Worm (Caenorhabditis elegans): ENCODE data around the gene flp-16.
A peak's percentile ranks its signal among the peaks of the same experiment; 100 is the strongest.

Gene flp-16

DNA sequence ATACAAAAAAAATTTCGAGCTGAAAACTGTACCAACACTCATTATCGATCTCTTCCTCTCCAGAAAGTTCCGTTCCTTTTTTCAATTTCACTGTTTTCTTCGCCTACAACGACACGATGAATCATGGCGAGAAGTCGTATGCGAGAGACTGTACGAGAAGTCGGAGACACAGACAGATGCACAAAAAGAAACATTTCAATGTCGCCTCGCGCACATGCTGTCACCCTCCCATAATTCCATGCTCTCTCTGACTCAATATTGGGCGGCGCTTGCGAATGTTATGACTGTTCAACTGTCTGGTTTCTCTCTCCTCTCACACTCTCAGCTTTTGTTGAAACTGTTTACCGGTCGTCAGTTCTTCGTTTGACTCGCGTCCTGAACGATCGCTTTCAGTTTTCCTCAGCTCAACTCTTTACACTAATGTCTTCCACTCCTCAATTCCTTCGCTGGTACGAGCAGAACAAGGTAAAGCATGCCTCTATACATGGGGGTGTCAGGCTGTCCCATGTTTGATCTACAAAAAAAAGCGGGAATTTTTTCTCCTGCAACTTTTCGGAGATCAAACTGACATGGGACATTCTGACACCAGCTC, 38.3 kb upstream of the flp-16 start:
- no peak for TF ChIP-seq flt-1 (GFP tag; IDR thresholded peaks at IDR 0.05)
- TF ChIP-seq ceh-36 (tag; optimal IDR thresholded peaks at IDR 0.05), result no peak
- TF ChIP-seq ets-7 (tag; optimal IDR thresholded peaks at IDR 0.05), result no peak
- TF ChIP-seq scrt-1 (GFP tag; IDR thresholded peaks at IDR 0.05), result no peak
- TF ChIP-seq hmg-4 (GFP tag; optimal IDR thresholded peaks at IDR 0.05), result no peak
- TF ChIP-seq hmbx-1 (tag; optimal IDR thresholded peaks at IDR 0.05), result no peak
- TF ChIP-seq ama-1 (optimal IDR thresholded peaks at IDR 0.05), result no peak
- TF ChIP-seq F13C5.2 (tag; optimal IDR thresholded peaks at IDR 0.05), result no peak
- TF ChIP-seq tbx-37 (GFP tag; conservative IDR thresholded peaks at IDR 0.05), result no peak
- TF ChIP-seq sea-1 (GFP tag; conservative IDR thresholded peaks at IDR 0.05), result no peak
- no peak for TF ChIP-seq B0310.2 (tag; optimal IDR thresholded peaks at IDR 0.05)
- no peak for TF ChIP-seq ceh-13 (GFP tag; optimal IDR thresholded peaks at IDR 0.05)
- TF ChIP-seq tbx-11 (GFP tag; IDR thresholded peaks at IDR 0.05), result no peak

DNA sequence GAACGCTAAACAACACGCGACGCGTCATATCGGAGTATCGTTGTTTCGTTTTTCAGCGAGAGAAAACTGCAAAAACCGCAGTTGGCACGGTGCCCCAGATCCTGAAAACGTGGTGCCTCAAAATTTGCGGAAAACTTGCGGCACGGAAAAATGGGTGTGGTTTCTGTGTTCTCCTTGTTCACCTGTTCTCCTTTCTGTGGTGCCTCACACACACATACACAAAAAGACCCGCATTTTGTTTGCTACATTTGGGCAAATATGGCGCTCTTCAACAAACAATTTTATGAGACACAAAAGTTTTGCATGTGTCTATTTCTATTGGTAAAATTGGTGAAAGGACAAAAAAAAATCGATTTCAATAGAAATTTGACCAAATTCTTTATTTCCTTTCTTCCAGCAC, 36.3 kb upstream of the flp-16 start:
- TF ChIP-seq aly-1 (tag; optimal IDR thresholded peaks at IDR 0.05) (no peak), pes-1 (GFP tag; IDR thresholded peaks at IDR 0.05) (peak; percentile 51; the same call in 1 of the 2 replicates), ets-7 (tag; optimal IDR thresholded peaks at IDR 0.05) (no peak)

DNA sequence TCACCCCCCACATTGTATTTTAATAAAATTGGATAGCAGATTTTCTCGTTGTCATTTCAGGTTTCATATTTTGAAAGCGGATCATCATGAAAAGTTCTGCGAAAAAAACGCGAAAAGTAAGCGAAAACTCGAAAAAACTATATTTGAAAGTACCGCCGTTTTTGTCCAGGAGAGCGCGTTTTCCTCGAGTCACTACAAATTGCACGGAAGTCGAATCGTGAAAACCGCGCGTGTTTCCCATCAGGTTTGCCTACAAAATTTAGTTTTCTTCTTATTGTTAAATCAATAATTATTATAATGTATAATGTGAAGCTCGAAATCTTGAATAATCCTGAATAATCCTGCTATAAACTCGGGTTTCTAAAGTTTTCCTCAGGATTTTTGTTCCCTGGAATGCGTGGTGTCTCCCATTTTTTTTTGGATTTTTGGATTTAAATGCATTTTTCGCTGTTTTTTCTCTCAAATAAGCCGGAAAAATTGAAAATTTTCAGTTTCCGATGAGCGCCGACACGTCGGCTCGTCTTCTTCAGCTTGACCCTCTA, 35.4 kb upstream of the flp-16 start, which contains the start of gene btf-1:
TSS of gene btf-1 (plus strand) at position 492 of the 542 bp plus-strand sequence.
- TF ChIP-seq hnd-1 (tag; optimal IDR thresholded peaks at IDR 0.05) (no peak), pes-1 (GFP tag; IDR thresholded peaks at IDR 0.05) (peak; percentile 41; the same call in 1 of the 2 replicates), aly-1 (tag; optimal IDR thresholded peaks at IDR 0.05) (no peak), B0310.2 (tag; optimal IDR thresholded peaks at IDR 0.05) (no peak), hmg-4 (GFP tag; optimal IDR thresholded peaks at IDR 0.05) (no peak), flt-1 (GFP tag; IDR thresholded peaks at IDR 0.05) (no peak), hmbx-1 (tag; optimal IDR thresholded peaks at IDR 0.05) (no peak), tbx-37 (GFP tag; conservative IDR thresholded peaks at IDR 0.05) (no peak), sea-1 (GFP tag; conservative IDR thresholded peaks at IDR 0.05) (no peak), ceh-13 (GFP tag; optimal IDR thresholded peaks at IDR 0.05) (peak; percentile 24), ets-7 (tag; optimal IDR thresholded peaks at IDR 0.05) (no peak), ama-1 (optimal IDR thresholded peaks at IDR 0.05) (peak; percentile 23), tra-4 (tag; optimal IDR thresholded peaks at IDR 0.05) (peak; percentile 32), F13C5.2 (tag; optimal IDR thresholded peaks at IDR 0.05) (peak; percentile 73), ceh-36 (tag; optimal IDR thresholded peaks at IDR 0.05) (no peak), scrt-1 (GFP tag; IDR thresholded peaks at IDR 0.05) (no peak), tbx-11 (GFP tag; IDR thresholded peaks at IDR 0.05) (0 out of 2 replicates have a peak, but pooled peaks have one; percentile 18)

DNA sequence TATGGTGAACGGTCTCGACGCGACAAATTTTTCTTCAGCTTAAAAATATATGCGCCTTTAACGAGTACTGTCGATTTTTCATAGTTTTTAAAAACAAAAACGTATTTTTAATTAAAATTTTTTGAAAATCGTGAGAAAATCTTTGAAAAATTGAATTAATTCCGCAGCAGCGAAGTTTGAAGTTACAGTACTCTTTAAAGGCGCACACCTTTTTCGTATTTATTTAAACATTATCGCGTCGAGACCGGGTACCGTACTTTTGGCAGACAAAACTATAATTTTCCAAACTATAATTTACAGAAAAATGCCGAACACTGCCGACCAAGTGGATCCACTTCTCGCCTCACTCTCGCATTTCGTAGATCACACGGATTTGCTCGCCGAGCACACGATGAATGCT, 19.3 kb upstream of the flp-16 start, which contains the start of gene F15D4.2:
TSS of gene F15D4.2 (plus strand) at position 301 of the 400 bp plus-strand sequence.
- TF ChIP-seq hmg-4 (GFP tag; optimal IDR thresholded peaks at IDR 0.05), result no peak
- no peak for TF ChIP-seq aly-1 (tag; optimal IDR thresholded peaks at IDR 0.05)
- TF ChIP-seq scrt-1 (GFP tag; IDR thresholded peaks at IDR 0.05), result no peak
- TF ChIP-seq ceh-36 (tag; optimal IDR thresholded peaks at IDR 0.05), result no peak

DNA sequence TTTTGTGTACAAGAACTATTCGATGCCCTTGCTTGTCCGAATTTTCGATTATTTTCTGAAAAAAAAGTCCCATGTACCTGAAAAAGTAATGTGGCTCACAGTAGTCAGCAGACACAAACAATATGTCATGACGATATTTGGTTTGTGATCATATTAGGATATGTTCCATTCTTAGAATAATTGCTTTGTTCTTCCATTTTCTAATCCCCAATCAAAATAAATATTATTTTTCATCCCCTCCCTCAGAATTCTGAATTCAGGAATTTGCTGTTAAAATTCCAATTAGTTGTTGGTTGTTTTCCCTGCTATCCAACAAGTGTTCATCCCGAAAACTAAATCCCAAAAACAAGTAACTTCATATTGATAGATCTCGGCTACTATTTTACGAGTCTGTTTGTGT, 15.7 kb upstream of the flp-16 start:
- TF ChIP-seq F13C5.2 (tag; optimal IDR thresholded peaks at IDR 0.05) (no peak), hmbx-1 (tag; optimal IDR thresholded peaks at IDR 0.05) (no peak), pes-1 (GFP tag; IDR thresholded peaks at IDR 0.05) (no peak), hnd-1 (tag; optimal IDR thresholded peaks at IDR 0.05) (no peak), sea-1 (GFP tag; conservative IDR thresholded peaks at IDR 0.05) (no peak), aly-1 (tag; optimal IDR thresholded peaks at IDR 0.05) (no peak), tbx-37 (GFP tag; conservative IDR thresholded peaks at IDR 0.05) (no peak), ets-7 (tag; optimal IDR thresholded peaks at IDR 0.05) (no peak), hmg-4 (GFP tag; optimal IDR thresholded peaks at IDR 0.05) (no peak), tbx-11 (GFP tag; IDR thresholded peaks at IDR 0.05) (no peak), flt-1 (GFP tag; IDR thresholded peaks at IDR 0.05) (no peak), ceh-13 (GFP tag; optimal IDR thresholded peaks at IDR 0.05) (no peak), ceh-36 (tag; optimal IDR thresholded peaks at IDR 0.05) (no peak)

ce11 chrII:13230489-13231196, 4.5 kb upstream of the flp-16 start:
- TF ChIP-seq aly-1 (tag; optimal IDR thresholded peaks at IDR 0.05) (no peak), hmg-4 (GFP tag; optimal IDR thresholded peaks at IDR 0.05) (no peak), B0310.2 (tag; optimal IDR thresholded peaks at IDR 0.05) (no peak), F13C5.2 (tag; optimal IDR thresholded peaks at IDR 0.05) (no peak), tbx-37 (GFP tag; conservative IDR thresholded peaks at IDR 0.05) (no peak), scrt-1 (GFP tag; IDR thresholded peaks at IDR 0.05) (no peak), ceh-13 (GFP tag; optimal IDR thresholded peaks at IDR 0.05) (no peak), hnd-1 (tag; optimal IDR thresholded peaks at IDR 0.05) (no peak), sea-1 (GFP tag; conservative IDR thresholded peaks at IDR 0.05) (no peak), tbx-11 (GFP tag; IDR thresholded peaks at IDR 0.05) (no peak)

DNA sequence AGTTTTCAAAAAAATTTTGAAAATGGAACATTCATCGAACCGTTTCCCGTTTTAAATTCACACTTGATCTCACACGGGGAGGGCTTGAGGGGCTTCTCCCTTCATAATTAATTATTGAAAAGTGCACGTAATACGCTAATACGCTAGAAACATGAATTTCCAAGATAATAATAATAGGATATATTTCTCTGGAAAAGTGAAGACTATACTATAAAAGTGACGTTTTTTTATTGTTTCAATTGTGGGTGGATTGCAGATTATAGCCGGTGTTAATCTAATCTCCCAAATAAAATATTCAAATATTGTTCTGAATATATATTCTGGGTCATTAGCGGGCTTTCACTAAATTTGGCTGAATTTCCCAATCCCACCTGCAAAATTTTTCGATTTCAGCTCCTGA, 1.4 kb upstream of the flp-16 start:
- TF ChIP-seq F13C5.2 (tag; optimal IDR thresholded peaks at IDR 0.05) (no peak), ceh-13 (GFP tag; optimal IDR thresholded peaks at IDR 0.05) (no peak), hmbx-1 (tag; optimal IDR thresholded peaks at IDR 0.05) (no peak), ama-1 (optimal IDR thresholded peaks at IDR 0.05) (no peak), tra-4 (tag; optimal IDR thresholded peaks at IDR 0.05) (no peak), flt-1 (GFP tag; IDR thresholded peaks at IDR 0.05) (no peak)

All from whole organism, early embryonic.